Fruit fly (Drosophila melanogaster) whole organism, embryonic: ENCODE measurements around the gene slmo.

Experiments used
- ATbp ChIP-seq: fragments of 200-800 bp; sonication (Bioruptor generic); optimal IDR thresholded peaks from 2 replicates; lab custom pipeline; 2017; ENCODE audit warnings: missing biosample characterization, mild to moderate bottlenecking, missing genetic modification characterization, missing genetic modification reagents
- Asciz ChIP-seq: fragments of 200-800 bp; sonication (Bioruptor generic); optimal IDR thresholded peaks from 2 replicates; lab custom pipeline; 2017; ENCODE audit warnings: missing biosample characterization, mild to moderate bottlenecking, missing genetic modification characterization, missing genetic modification reagents
- Awh ChIP-seq: fragments of 200-800 bp; sonication (Bioruptor generic); IDR thresholded peaks from 2 replicates; pipeline ENCODE4, ENCODE4 v1.3.6; 2022; ENCODE audit warnings: missing biosample characterization, missing genetic modification characterization
- CG1024 ChIP-seq: fragments of 200-800 bp; sonication (Bioruptor generic); IDR thresholded peaks from 2 replicates; pipeline ENCODE4 v1.3.6; 2022; ENCODE audit warnings: missing biosample characterization, missing genetic modification characterization
- CG10366 ChIP-seq: fragments of 200-800 bp; sonication (Bioruptor generic); IDR thresholded peaks from 2 replicates; pipeline ENCODE4 v1.3.6; 2022; ENCODE audit warnings: missing biosample characterization, missing genetic modification characterization
- CG10462 ChIP-seq: fragments of 200-800 bp; sonication (Bioruptor generic); optimal IDR thresholded peaks from 2 replicates; lab custom pipeline; 2016; ENCODE audit warnings: missing biosample characterization, missing genetic modification characterization
- CG10654 ChIP-seq: fragments of 200-800 bp; sonication (Bioruptor generic); optimal IDR thresholded peaks from 2 replicates; lab custom pipeline; 2016; ENCODE audit warnings: missing biosample characterization, missing genetic modification characterization
- CG11398 ChIP-seq: fragments of 200-800 bp; sonication (Bioruptor generic); optimal IDR thresholded peaks from 2 replicates; lab custom pipeline; 2016; ENCODE audit warnings: missing biosample characterization, missing genetic modification characterization
- CG12104 ChIP-seq: fragments of 200-800 bp; sonication (Bioruptor generic); optimal IDR thresholded peaks from 3 replicates; lab custom pipeline; 2016; ENCODE audit warnings: missing biosample characterization, missing genetic modification characterization
- CG14050 ChIP-seq: fragments of 200-800 bp; sonication (Bioruptor generic); IDR thresholded peaks from 3 replicates; pipeline ENCODE4 v1.3.6; 2022; ENCODE audit warnings: missing biosample characterization, missing genetic modification characterization
- CG1647 ChIP-seq: fragments of 200-800 bp; sonication (Bioruptor generic); optimal IDR thresholded peaks from 3 replicates; lab custom pipeline; 2016; ENCODE audit warnings: missing biosample characterization, missing genetic modification characterization
- CG17361 ChIP-seq: fragments of 200-800 bp; sonication (Bioruptor generic); IDR thresholded peaks from 3 replicates; pipeline ENCODE4 v1.3.6; 2022; ENCODE audit warnings: missing biosample characterization, missing genetic modification characterization
- CG17385 ChIP-seq: fragments of 200-800 bp; sonication (Bioruptor generic); optimal IDR thresholded peaks from 3 replicates; lab custom pipeline; 2018; ENCODE audit warnings: missing biosample characterization, mild to moderate bottlenecking, missing genetic modification characterization
- CG18619 ChIP-seq: fragments of 200-800 bp; sonication (Bioruptor generic); optimal IDR thresholded peaks from 3 replicates; lab custom pipeline; 2017; ENCODE audit warnings: missing biosample characterization, mild to moderate bottlenecking, missing genetic modification characterization
- CG2199 ChIP-seq: fragments of 200-800 bp; sonication (Bioruptor generic); IDR thresholded peaks from 3 replicates; pipeline ENCODE4 v1.3.6; 2022; ENCODE audit warnings: missing biosample characterization, missing genetic modification characterization
- CG2678 ChIP-seq: fragments of 200-800 bp; sonication (Bioruptor generic); optimal IDR thresholded peaks from 3 replicates; lab custom pipeline; 2019; ENCODE audit warnings: missing biosample characterization, mild to moderate bottlenecking, missing genetic modification characterization, moderate library complexity
- CG2712 ChIP-seq: fragments of 200-800 bp; optimal IDR thresholded peaks from 3 replicates; lab custom pipeline; 2019; ENCODE audit warnings: missing biosample characterization, mild to moderate bottlenecking, missing genetic modification characterization, moderate library complexity
- CG2889 ChIP-seq: fragments of 200-800 bp; sonication (Bioruptor generic); IDR thresholded peaks from 3 replicates; pipeline ENCODE4 v1.3.6; 2022; ENCODE audit warnings: missing biosample characterization, missing genetic modification characterization
- CG4617 ChIP-seq: fragments of 200-800 bp; sonication (Bioruptor generic); optimal IDR thresholded peaks from 3 replicates; lab custom pipeline; 2016; ENCODE audit warnings: missing biosample characterization, missing genetic modification characterization, borderline replicate concordance
- CG4707 ChIP-seq: fragments of 200-800 bp; sonication (Bioruptor generic); optimal IDR thresholded peaks from 2 replicates; lab custom pipeline; 2018; ENCODE audit warnings: missing biosample characterization, mild to moderate bottlenecking, missing genetic modification characterization, moderate library complexity
- CTCF ChIP-seq: fragments of 200-800 bp; sonication (Bioruptor generic); optimal IDR thresholded peaks from 2 replicates; lab custom pipeline; 2017; ENCODE audit warnings: missing biosample characterization, mild to moderate bottlenecking, missing genetic modification characterization, moderate library complexity
- CkIIα-i1 ChIP-seq: fragments of 200-800 bp; sonication (Bioruptor generic); IDR thresholded peaks from 2 replicates; pipeline ENCODE4 v1.3.6; 2022; ENCODE audit warnings: missing biosample characterization, missing genetic modification characterization
- Ets65A ChIP-seq: fragments of 200-800 bp; sonication (Bioruptor generic); peaks from one replicate; lab custom pipeline; 2016; ENCODE audit warnings: missing biosample characterization, missing genetic modification characterization
- Gsc ChIP-seq: fragments of 200-800 bp; sonication (Bioruptor generic); IDR thresholded peaks from 2 replicates; pipeline ENCODE4 v1.3.6; 2022; ENCODE audit warnings: missing biosample characterization, missing genetic modification characterization
- Hr51 ChIP-seq, 2 experiments: fragments of 200-800 bp; sonication (Bioruptor generic); optimal IDR thresholded peaks; 2 replicates in 1 of 2; 3 replicates in 1 of 2; lab custom pipeline; 2016 to 2018; ENCODE audit warnings: missing biosample characterization in 2 of 2, missing genetic modification characterization in 2 of 2, mild to moderate bottlenecking in 1 of 2, moderate library complexity in 1 of 2
- Hsf ChIP-seq: fragments of 200-800 bp; sonication (Bioruptor generic); optimal IDR thresholded peaks from 3 replicates; lab custom pipeline; 2016; ENCODE audit warnings: missing biosample characterization, missing genetic modification characterization
- NK7.1 ChIP-seq: fragments of 200-800 bp; sonication (Bioruptor generic); optimal IDR thresholded peaks from 3 replicates; lab custom pipeline; 2016; ENCODE audit warnings: missing biosample characterization, missing genetic modification characterization
- Poxn ChIP-seq: fragments of 200-800 bp; sonication (Bioruptor generic); IDR thresholded peaks from 2 replicates; pipeline ENCODE4 v1.3.6; 2022; ENCODE audit warnings: missing biosample characterization, missing genetic modification characterization
- Stat92E ChIP-seq, 3 experiments: fragments of >200 bp in 2 of 3; fragments of 200-800 bp in 1 of 3; sonication (Bioruptor generic) in 1 of 3; optimal IDR thresholded peaks; 2 replicates each; lab custom pipeline; 2017 to 2019; ENCODE audit warnings: missing biosample characterization in 3 of 3, missing genetic modification characterization in 3 of 3, mild to moderate bottlenecking in 1 of 3, moderate library complexity in 1 of 3
- Xbp1 ChIP-seq: fragments of 200-800 bp; sonication (Bioruptor generic); optimal IDR thresholded peaks from 3 replicates; lab custom pipeline; 2016; ENCODE audit warnings: missing biosample characterization, mild to moderate bottlenecking, missing genetic modification characterization
- YL-1 ChIP-seq: fragments of 200-800 bp; sonication (Bioruptor generic); optimal IDR thresholded peaks from 3 replicates; lab custom pipeline; 2017; ENCODE audit warnings: missing biosample characterization, mild to moderate bottlenecking, missing genetic modification characterization
- cad ChIP-seq: fragments of >200 bp; optimal IDR thresholded peaks from 2 replicates; lab custom pipeline; 2017; ENCODE audit warnings: missing biosample characterization, missing genetic modification characterization
- chinmo ChIP-seq: fragments of 200-800 bp; sonication (Bioruptor generic); IDR thresholded peaks from 4 replicates; pipeline ENCODE4 v1.3.6; 2022; ENCODE audit warnings: missing biosample characterization, missing genetic modification characterization; ENCODE audit not compliant: partially characterized antibody
- danr ChIP-seq: fragments of 200-800 bp; sonication (Bioruptor generic); IDR thresholded peaks from 2 replicates; pipeline ENCODE4 v1.3.6; 2022; ENCODE audit warnings: missing biosample characterization, missing genetic modification characterization
- dimm ChIP-seq: fragments of 200-800 bp; sonication (Bioruptor generic); IDR thresholded peaks from 2 replicates; pipeline ENCODE4 v1.3.6; 2022; ENCODE audit warnings: missing biosample characterization, missing genetic modification characterization
- esg ChIP-seq: fragments of 200-800 bp; sonication (Bioruptor generic); conservative IDR thresholded peaks from 2 replicates; pipeline ENCODE4 v1.3.6; 2022; ENCODE audit warnings: missing biosample characterization, missing genetic modification characterization
- gt ChIP-seq: fragments of 200-800 bp; sonication (Bioruptor generic); IDR thresholded peaks from 2 replicates; pipeline ENCODE4 v1.3.6; 2022; ENCODE audit warnings: missing biosample characterization, missing genetic modification characterization
- jigr1 ChIP-seq: fragments of 200-800 bp; sonication (Bioruptor generic); IDR thresholded peaks from 3 replicates; pipeline ENCODE4 v1.3.6; 2022; ENCODE audit warnings: missing biosample characterization, missing genetic modification characterization
- klu ChIP-seq: fragments of 200-800 bp; sonication (Bioruptor generic); IDR thresholded peaks from 2 replicates; pipeline ENCODE4 v1.3.6; 2022; ENCODE audit warnings: missing biosample characterization, missing genetic modification characterization
- lola ChIP-seq, 3 experiments: fragments of >200 bp in 2 of 3; fragments of 200-800 bp in 1 of 3; sonication (Bioruptor generic) in 1 of 3; optimal IDR thresholded peaks; 2 replicates each; lab custom pipeline; 2017 to 2019; ENCODE audit warnings: missing biosample characterization in 3 of 3, missing genetic modification characterization in 3 of 3, mild to moderate bottlenecking in 1 of 3, moderate library complexity in 1 of 3
- oc ChIP-seq: fragments of 200-800 bp; sonication (Bioruptor generic); optimal IDR thresholded peaks from 2 replicates; lab custom pipeline; 2018; ENCODE audit warnings: missing biosample characterization, mild to moderate bottlenecking, missing genetic modification characterization, moderate library complexity
- org-1 ChIP-seq: fragments of 200-800 bp; sonication (Bioruptor generic); optimal IDR thresholded peaks from 2 replicates; lab custom pipeline; 2017; ENCODE audit warnings: missing biosample characterization, missing genetic modification characterization
- ranshi ChIP-seq: fragments of 200-800 bp; sonication (Bioruptor generic); IDR thresholded peaks from 2 replicates; pipeline ENCODE4 v1.3.6; 2022; ENCODE audit warnings: missing biosample characterization, missing genetic modification characterization
- repo ChIP-seq: fragments of 200-800 bp; sonication (Bioruptor generic); optimal IDR thresholded peaks from 2 replicates; lab custom pipeline; 2016; ENCODE audit warnings: missing biosample characterization, missing genetic modification characterization
- schlank ChIP-seq: fragments of 200-800 bp; sonication (Bioruptor generic); optimal IDR thresholded peaks from 2 replicates; lab custom pipeline; 2018; ENCODE audit warnings: missing biosample characterization, mild to moderate bottlenecking, missing genetic modification characterization
- scrt ChIP-seq: fragments of 200-800 bp; sonication (Bioruptor generic); optimal IDR thresholded peaks from 2 replicates; lab custom pipeline; 2018; ENCODE audit warnings: missing biosample characterization, mild to moderate bottlenecking, missing genetic modification characterization, moderate library complexity
- shn ChIP-seq: fragments of 200-800 bp; sonication (Bioruptor generic); optimal IDR thresholded peaks from 3 replicates; lab custom pipeline; 2016; ENCODE audit warnings: missing biosample characterization, missing genetic modification characterization
- so ChIP-seq: fragments of 200-800 bp; sonication (Bioruptor generic); IDR thresholded peaks from 3 replicates; pipeline ENCODE4 v1.3.6; 2022; ENCODE audit warnings: missing biosample characterization, missing genetic modification characterization
- tio ChIP-seq: fragments of 200-800 bp; sonication (Bioruptor generic); optimal IDR thresholded peaks from 2 replicates; lab custom pipeline; 2017; ENCODE audit warnings: missing biosample characterization, missing genetic modification characterization, inconsistent platforms
- tna ChIP-seq: fragments of 200-800 bp; sonication (Bioruptor generic); IDR thresholded peaks from 2 replicates; pipeline ENCODE4 v1.3.6; 2022; ENCODE audit warnings: missing biosample characterization, missing genetic modification characterization; ENCODE audit not compliant: partially characterized antibody
- yki ChIP-seq: fragments of >200 bp; optimal IDR thresholded peaks from 3 replicates; lab custom pipeline; 2018

slmo gene

dm6 chr2L:6065823-6066222, 17.3 kb upstream of the slmo start, which contains the start of the genes Fbw5 and CG9147 (continued):
- TF ChIP-seq shn (peak; percentile 99), repo (GFP tag; lab: Kevin White, UChicago) (peak; percentile 99), org-1 (GFP tag; lab: Kevin White, UChicago) (peak; percentile 99), CkIIα-i1 (GFP tag; lab: Robert Waterston, UW) (peak; percentile 96), Stat92E (GFP tag; optimal IDR thresholded peaks at IDR 0.05; lab: Kevin White, UChicago) (peak in 1 of 3 experiments; percentile 99), CG14050 (GFP tag; lab: Robert Waterston, UW) (peak; percentile 100), CG2712 (tag; lab: Kevin White, UChicago) (peak; percentile 99), CG17385 (GFP tag; lab: Kevin White, UChicago) (peak; percentile 100), CG17361 (GFP tag; lab: Robert Waterston, UW) (peak; percentile 99), NK7.1 (GFP tag; lab: Kevin White, UChicago) (peak; percentile 99), Hsf (GFP tag; lab: Kevin White, UChicago) (peak; percentile 100), CG1647 (GFP tag; lab: Kevin White, UChicago) (peak; percentile 99), lola (GFP tag; optimal IDR thresholded peaks at IDR 0.05; lab: Kevin White, UChicago) (peak in 1 of 3 experiments; percentile 100), CG10462 (GFP tag; lab: Kevin White, UChicago) (peak; percentile 100), danr (GFP tag; lab: Robert Waterston, UW) (peak; percentile 99), Asciz (GFP tag; lab: Kevin White, UChicago) (peak; percentile 99), CG10654 (GFP tag; lab: Kevin White, UChicago) (peak; percentile 99), cad (GFP tag; lab: Kevin White, UChicago) (no peak), Xbp1 (peak; percentile 100), oc (tag; lab: Kevin White, UChicago) (peak; percentile 100), CG2678 (peak; percentile 100), Poxn (GFP tag; lab: Robert Waterston, UW) (peak; percentile 99), tna (GFP tag; lab: Robert Waterston, UW) (peak; percentile 63), Hr51 (GFP tag; optimal IDR thresholded peaks at IDR 0.05; lab: Kevin White, UChicago) (peak; percentile 99 to 100), chinmo (GFP tag; lab: Robert Waterston, UW) (0 out of 4 replicates have a peak, but pooled peaks have one; percentile 11), dimm (GFP tag; lab: Robert Waterston, UW) (peak; percentile 99), CG2889 (GFP tag; lab: Robert Waterston, UW) (peak; percentile 99), Awh (GFP tag; lab: Robert Waterston, UW) (peak; percentile 99), yki (no peak), CG18619 (GFP tag; lab: Kevin White, UChicago) (peak; percentile 100), ATbp (GFP tag; lab: Kevin White, UChicago) (peak; percentile 100), so (peak; percentile 100), YL-1 (GFP tag; lab: Kevin White, UChicago) (peak; percentile 100), CG2199 (GFP tag; lab: Robert Waterston, UW) (peak; percentile 98), jigr1 (GFP tag; lab: Robert Waterston, UW) (peak; percentile 99), CG4617 (GFP tag; lab: Kevin White, UChicago) (peak; percentile 100), Gsc (GFP tag; lab: Robert Waterston, UW) (peak; percentile 96; the same call in 1 of the 2 replicates), tio (GFP tag; lab: Kevin White, UChicago) (peak; percentile 100)
- TF ChIP-seq, all 482 proteins: peak for 458

- peak; percentile 73 for TF ChIP-seq esg
- peak; percentile 71 for TF ChIP-seq klu (GFP tag; lab: Robert Waterston, UW)
- TF ChIP-seq scrt, result peak; percentile 70
- TF ChIP-seq ranshi (GFP tag; lab: Robert Waterston, UW), result peak; percentile 87
- TF ChIP-seq Ets65A (GFP tag; lab: Kevin White, UChicago), result peak; percentile 99
- TF ChIP-seq gt (GFP tag; lab: Robert Waterston, UW), result no peak
- TF ChIP-seq schlank (tag; lab: Kevin White, UChicago), result peak; percentile 52
- no peak for TF ChIP-seq CTCF (GFP tag; lab: Kevin White, UChicago)
- TF ChIP-seq CG12104, result peak; percentile 71
- no peak for TF ChIP-seq CG4707 (GFP tag; lab: Kevin White, UChicago)
- TF ChIP-seq CG11398 (GFP tag; lab: Kevin White, UChicago), result peak; percentile 75
- TF ChIP-seq CG1024 (GFP tag; lab: Robert Waterston, UW), result peak; percentile 82
- TF ChIP-seq CG10366 (GFP tag; lab: Robert Waterston, UW), result peak; percentile 77
Measured at dm6 chr2L:6062382-6063082, 14.0 kb upstream of the slmo start, which contains the start of the genes ND-51 and CG13994. Gene ND-51, minus strand, starts transcription at chr2L:6062757. Gene CG13994, plus strand, starts transcription at chr2L:6062989.
